Fruit fly (Drosophila melanogaster) whole organism, pupa: Measurements from ENCODE around the gene NdufA3.

Experiments used
- CG10348 ChIP-seq: fragments of 200-800 bp; sonication (Bioruptor generic); IDR thresholded peaks from 2 replicates; pipeline ENCODE4 v1.3.6; 2022; ENCODE audit warnings: missing biosample characterization, missing genetic modification characterization
- CG12605 ChIP-seq: fragments of 200-800 bp; sonication (Bioruptor generic); IDR thresholded peaks from 2 replicates; pipeline ENCODE4 v1.3.6; 2022; ENCODE audit warnings: missing biosample characterization, missing genetic modification characterization
- CG13204 ChIP-seq: fragments of 200-800 bp; sonication (Bioruptor generic); optimal IDR thresholded peaks from 2 replicates; lab custom pipeline; 2018; ENCODE audit warnings: missing biosample characterization, mild to moderate bottlenecking, missing genetic modification characterization, moderate library complexity
- CG14655 ChIP-seq: fragments of 200-800 bp; sonication (Bioruptor generic); optimal IDR thresholded peaks from 3 replicates; lab custom pipeline; 2017; ENCODE audit warnings: mild to moderate bottlenecking, missing biosample characterization, missing genetic modification reagents, missing genetic modification characterization
- CG15710 ChIP-seq: fragments of 200-800 bp; sonication (Bioruptor generic); optimal IDR thresholded peaks from 2 replicates; lab custom pipeline; 2018; ENCODE audit warnings: missing biosample characterization, mild to moderate bottlenecking, missing genetic modification characterization, moderate library complexity
- CG17806 ChIP-seq: fragments of 200-800 bp; sonication (Bioruptor generic); optimal IDR thresholded peaks from 2 replicates; lab custom pipeline; 2018; ENCODE audit warnings: missing biosample characterization, mild to moderate bottlenecking, missing genetic modification characterization, moderate library complexity
- CG32121 ChIP-seq: fragments of 200-800 bp; sonication (Bioruptor generic); IDR thresholded peaks from 2 replicates; pipeline ENCODE4 v1.3.6; 2022; ENCODE audit warnings: missing biosample characterization, missing genetic modification characterization
- CG34367 ChIP-seq: fragments of 200-800 bp; sonication (Bioruptor generic); optimal IDR thresholded peaks from 2 replicates; lab custom pipeline; 2018; ENCODE audit warnings: missing biosample characterization, mild to moderate bottlenecking, missing genetic modification characterization
- CG4496 ChIP-seq: fragments of 200-800 bp; sonication (Bioruptor generic); IDR thresholded peaks from 3 replicates; pipeline ENCODE4 v1.3.6; 2022; ENCODE audit warnings: missing biosample characterization, missing genetic modification characterization
- CG8159 ChIP-seq: fragments of 200-800 bp; sonication (Bioruptor generic); optimal IDR thresholded peaks from 3 replicates; lab custom pipeline; 2018; ENCODE audit warnings: missing biosample characterization, mild to moderate bottlenecking, missing genetic modification characterization, moderate library complexity
- CG8301 ChIP-seq: fragments of 200-800 bp; sonication (Bioruptor generic); optimal IDR thresholded peaks from 2 replicates; lab custom pipeline; 2018; ENCODE audit warnings: missing biosample characterization, mild to moderate bottlenecking, missing genetic modification characterization
- CG9948 ChIP-seq: fragments of 200-800 bp; sonication (Bioruptor generic); optimal IDR thresholded peaks from 2 replicates; lab custom pipeline; 2018; ENCODE audit warnings: missing biosample characterization, mild to moderate bottlenecking, missing genetic modification characterization, moderate library complexity
- D1 ChIP-seq: fragments of 200-800 bp; sonication (Bioruptor generic); optimal IDR thresholded peaks from 2 replicates; lab custom pipeline; 2018; ENCODE audit warnings: missing biosample characterization, mild to moderate bottlenecking, missing genetic modification characterization, moderate library complexity
- EcR ChIP-seq: fragments of 200-800 bp; sonication (Bioruptor generic); optimal IDR thresholded peaks from 3 replicates; lab custom pipeline; 2019; ENCODE audit warnings: missing biosample characterization, missing genetic modification characterization, mild to moderate bottlenecking, moderate library complexity, missing genetic modification reagents
- Ets98B ChIP-seq: fragments of 200-800 bp; sonication (Bioruptor generic); IDR thresholded peaks from 2 replicates; pipeline ENCODE4 v1.3.6; 2022; ENCODE audit warnings: missing biosample characterization, missing genetic modification characterization
- Pif1A ChIP-seq: fragments of 200-800 bp; sonication (Bioruptor generic); optimal IDR thresholded peaks from 3 replicates; lab custom pipeline; 2016; ENCODE audit warnings: missing biosample characterization, missing genetic modification characterization
- Pif1B ChIP-seq: fragments of 200-800 bp; sonication (Bioruptor generic); optimal IDR thresholded peaks from 3 replicates; lab custom pipeline; 2016; ENCODE audit warnings: missing biosample characterization, missing genetic modification characterization
- Snoo ChIP-seq: fragments of 200-800 bp; sonication (Bioruptor generic); optimal IDR thresholded peaks from 3 replicates; lab custom pipeline; 2017; ENCODE audit warnings: missing biosample characterization, mild to moderate bottlenecking, missing genetic modification characterization, inconsistent platforms
- fd96Ca ChIP-seq: fragments of 200-800 bp; sonication (Bioruptor generic); IDR thresholded peaks from 3 replicates; pipeline ENCODE4 v1.3.6; 2022; ENCODE audit warnings: missing biosample characterization, missing genetic modification characterization
- gl ChIP-seq: fragments of 200-800 bp; sonication (Bioruptor generic); optimal IDR thresholded peaks from 2 replicates; lab custom pipeline; 2018; ENCODE audit warnings: missing biosample characterization, mild to moderate bottlenecking, missing genetic modification characterization
- rn ChIP-seq: fragments of 200-800 bp; sonication (Bioruptor generic); IDR thresholded peaks from 2 replicates; pipeline ENCODE4 v1.3.6; 2022; ENCODE audit warnings: missing biosample characterization, missing genetic modification characterization

Gene NdufA3

dm6 chrX:9136776-9137550 lies 22.9 kb downstream of the NdufA3 start:
- TF ChIP-seq CG17806 (tag; lab: Kevin White, UChicago) (no peak), CG9948 (no peak), CG4496 (GFP tag; lab: Robert Waterston, UW) (0 out of 3 replicates have a peak, but pooled peaks have one; percentile 6), CG8159 (peak; percentile 5), CG32121 (GFP tag; lab: Robert Waterston, UW) (peak; percentile 13; the same call in 1 of the 2 replicates), CG14655 (peak; percentile 6), Pif1B (GFP tag; lab: Kevin White, UChicago) (no peak), CG13204 (GFP tag; lab: Kevin White, UChicago) (no peak), rn (GFP tag; lab: Robert Waterston, UW) (no peak), CG34367 (tag; lab: Kevin White, UChicago) (no peak), Ets98B (GFP tag; lab: Robert Waterston, UW) (no peak), Snoo (tag; lab: Kevin White, UChicago) (no peak), CG8301 (tag; lab: Kevin White, UChicago) (no peak)

- peak; percentile 52 for TF ChIP-seq CG15710 (tag; lab: Kevin White, UChicago)
- peak; percentile 49 for TF ChIP-seq Pif1B (GFP tag; lab: Kevin White, UChicago)
- TF ChIP-seq CG34367 (tag; lab: Kevin White, UChicago) = peak; percentile 41
- no peak for TF ChIP-seq gl (tag; lab: Kevin White, UChicago)
- TF ChIP-seq CG8159 = peak; percentile 62
- no peak for TF ChIP-seq D1 (tag; lab: Kevin White, UChicago)
- TF ChIP-seq rn (GFP tag; lab: Robert Waterston, UW) = no peak
- peak; percentile 7 for TF ChIP-seq Snoo (tag; lab: Kevin White, UChicago)
- peak; percentile 2 for TF ChIP-seq CG9948
- TF ChIP-seq Pif1A (GFP tag; lab: Kevin White, UChicago) = no peak
- no peak for TF ChIP-seq EcR
- TF ChIP-seq CG32121 (GFP tag; lab: Robert Waterston, UW) = 0 out of 2 replicates have a peak, but pooled peaks have one; percentile 27
- TF ChIP-seq CG8301 (tag; lab: Kevin White, UChicago) = peak; percentile 43
- peak; percentile 49 for TF ChIP-seq CG14655
These were observed 24.9 kb downstream of the NdufA3 start, which contains the start of gene fend for dm6 chrX:9134922-9135453. TSS of gene fend (minus strand) at chrX:9135099.

- TF ChIP-seq CG14655 (peak; percentile 27), CG8159 (no peak), Ets98B (GFP tag; lab: Robert Waterston, UW) (no peak), CG13204 (GFP tag; lab: Kevin White, UChicago) (peak; percentile 68), CG9948 (no peak), CG15710 (tag; lab: Kevin White, UChicago) (no peak), CG12605 (GFP tag; lab: Robert Waterston, UW) (peak; percentile 67; the same call in 1 of the 2 replicates), CG32121 (GFP tag; lab: Robert Waterston, UW) (no peak), CG10348 (no peak), CG4496 (GFP tag; lab: Robert Waterston, UW) (peak; percentile 40; the same call in 1 of the 3 replicates), CG8301 (tag; lab: Kevin White, UChicago) (no peak), CG34367 (tag; lab: Kevin White, UChicago) (peak; percentile 27), Pif1B (GFP tag; lab: Kevin White, UChicago) (no peak), CG17806 (tag; lab: Kevin White, UChicago) (no peak), gl (tag; lab: Kevin White, UChicago) (peak; percentile 31), rn (GFP tag; lab: Robert Waterston, UW) (no peak)
These were observed 25.5 kb downstream of the NdufA3 start for dm6 chrX:9134241-9134849.

dm6 chrX:9133577-9134240 lies 26.1 kb downstream of the NdufA3 start:
- TF ChIP-seq Pif1B (GFP tag; lab: Kevin White, UChicago) = no peak
- TF ChIP-seq rn (GFP tag; lab: Robert Waterston, UW) = no peak
- TF ChIP-seq CG8159 = no peak
- TF ChIP-seq CG10348 = no peak
- no peak for TF ChIP-seq Ets98B (GFP tag; lab: Robert Waterston, UW)
- no peak for TF ChIP-seq fd96Ca (GFP tag; lab: Robert Waterston, UW)
- no peak for TF ChIP-seq CG12605 (GFP tag; lab: Robert Waterston, UW)

- TF ChIP-seq CG34367 (tag; lab: Kevin White, UChicago) (no peak), Pif1A (GFP tag; lab: Kevin White, UChicago) (no peak), D1 (tag; lab: Kevin White, UChicago) (no peak), Snoo (tag; lab: Kevin White, UChicago) (no peak)
These were observed 27.1 kb downstream of the NdufA3 start for dm6 chrX:9132589-9133237.
